Fruit fly (Drosophila melanogaster): Measurements from ENCODE around the gene CG8543.

DNA sequence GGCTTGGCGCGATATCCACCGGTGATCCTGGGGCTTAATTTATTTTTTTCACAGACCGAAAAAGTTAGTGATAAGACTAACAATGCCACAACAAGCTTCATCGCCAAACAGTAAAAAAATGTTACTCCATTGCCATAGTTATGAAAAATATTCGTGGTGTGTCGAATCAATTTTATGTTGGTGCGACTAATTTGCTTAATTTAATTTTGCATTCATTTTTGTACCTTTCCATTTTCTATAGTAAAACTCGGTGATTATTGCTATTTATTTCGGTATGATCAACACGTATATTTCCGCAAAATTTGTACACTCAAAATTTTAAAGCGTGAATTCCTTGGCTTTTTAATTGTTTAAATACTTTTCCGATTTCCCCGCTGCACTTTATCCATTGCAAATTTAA, 29.5 kb downstream of the CG8543 start, which contains the start of gene sphinx2:
- TF ChIP-seq ttk (optimal IDR thresholded peaks at IDR 0.05) (no peak), Myc (optimal IDR thresholded peaks at IDR 0.05) (no peak), Sin3A (optimal IDR thresholded peaks at IDR 0.05) (no peak)

Data from Kc167 (cell line).